Fruit fly (Drosophila melanogaster): ENCODE data around the gene crp.

crp gene

DNA sequence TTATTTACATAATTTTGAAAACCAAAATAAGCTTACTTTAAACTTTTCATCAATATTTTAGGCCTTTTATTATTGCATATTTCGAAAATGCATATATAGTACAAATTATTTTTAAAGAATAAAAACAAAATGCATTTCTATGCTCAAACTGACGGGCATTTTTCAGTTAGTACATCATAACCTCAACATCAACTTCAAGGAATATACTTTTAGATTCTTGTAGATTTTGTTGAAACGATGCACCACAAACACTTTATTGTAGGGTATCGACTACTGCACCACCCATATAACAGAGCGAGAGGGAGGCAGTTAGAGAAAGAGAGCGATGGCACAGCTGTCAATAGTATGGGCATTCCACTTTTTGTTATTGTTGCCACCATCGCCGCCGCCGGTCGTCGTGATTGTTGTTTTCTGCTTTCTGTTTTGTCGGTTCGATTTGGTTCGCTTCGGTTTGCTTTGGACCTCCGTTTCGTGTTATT is 7.7 kb downstream of the crp start (continued):
- TF ChIP-seq CG9817 (tag; optimal IDR thresholded peaks at IDR 0.05) (peak; percentile 79), Nf-YB (GFP tag; optimal IDR thresholded peaks at IDR 0.05) (peak; percentile 80), Bteb2 (GFP tag; optimal IDR thresholded peaks at IDR 0.05) (peak; percentile 82), seq (GFP tag; IDR thresholded peaks at IDR 0.05) (peak; percentile 83), CG16815 (GFP tag; optimal IDR thresholded peaks at IDR 0.05) (peak; percentile 77), Oaz (GFP tag; IDR thresholded peaks at IDR 0.05) (peak; percentile 84), cato (GFP tag; optimal IDR thresholded peaks at IDR 0.05; ENCODE audit: borderline replicate concordance) (peak; percentile 90), Gug (GFP tag; IDR thresholded peaks at IDR 0.05) (peak; percentile 61; the same call in 2 of the 4 replicates), Optix (GFP tag; IDR thresholded peaks at IDR 0.05) (peak; percentile 64; the same call in 1 of the 3 replicates), abd-A (tag; optimal IDR thresholded peaks at IDR 0.05) (peak; percentile 21), Antp (GFP tag; optimal IDR thresholded peaks at IDR 0.05) (peak; percentile 87), tna (GFP tag; IDR thresholded peaks at IDR 0.05; ENCODE audit: partially characterized antibody) (no peak), sens-2 (GFP tag; IDR thresholded peaks at IDR 0.05) (peak; percentile 52), CG43689 (GFP tag; IDR thresholded peaks at IDR 0.05) (0 out of 2 replicates have a peak, but pooled peaks have one; percentile 10), sqz (GFP tag; optimal IDR thresholded peaks at IDR 0.05) (peak; percentile 86), CG12659 (GFP tag; optimal IDR thresholded peaks at IDR 0.05) (peak; percentile 94), CG3407 (GFP tag; optimal IDR thresholded peaks at IDR 0.05) (peak; percentile 87), B-H2 (GFP tag; optimal IDR thresholded peaks at IDR 0.05) (no peak), ranshi (GFP tag; IDR thresholded peaks at IDR 0.05) (peak; percentile 69), CrebB (tag; optimal IDR thresholded peaks at IDR 0.05) (peak; percentile 75), Ada2b (GFP tag; IDR thresholded peaks at IDR 0.05) (peak; percentile 66), CG9609 (GFP tag; optimal IDR thresholded peaks at IDR 0.05) (peak; percentile 68), Max (GFP tag; optimal IDR thresholded peaks at IDR 0.05) (peak; percentile 87), aop (GFP tag; IDR thresholded peaks at IDR 0.05) (no peak), CG8924 (tag; optimal IDR thresholded peaks at IDR 0.05) (peak; percentile 96), CG13894 (tag; optimal IDR thresholded peaks at IDR 0.05) (no peak), disco-r (GFP tag; optimal IDR thresholded peaks at IDR 0.05) (peak; percentile 71), CG14050 (GFP tag; IDR thresholded peaks at IDR 0.05) (peak; percentile 82), Hr51 (GFP tag; optimal IDR thresholded peaks at IDR 0.05) (peak; percentile 68 to 97), gem (tag; optimal IDR thresholded peaks at IDR 0.05) (peak; percentile 97), CG17328 (GFP tag; IDR thresholded peaks at IDR 0.05) (peak; percentile 83), CG6813 (GFP tag; optimal IDR thresholded peaks at IDR 0.05) (peak; percentile 78), lbe (GFP tag; optimal IDR thresholded peaks at IDR 0.05) (peak; percentile 27), sim (GFP tag; IDR thresholded peaks at IDR 0.05) (peak; percentile 57; the same call in 1 of the 2 replicates), HLH4C (GFP tag; IDR thresholded peaks at IDR 0.05; ENCODE audit: partially characterized antibody) (no peak), grau (tag; optimal IDR thresholded peaks at IDR 0.05) (peak; percentile 93), Fer2 (tag; optimal IDR thresholded peaks at IDR 0.05) (peak; percentile 47), ap (GFP tag; IDR thresholded peaks at IDR 0.05) (peak; percentile 71), MBD-R2 (GFP tag; IDR thresholded peaks at IDR 0.05) (no peak), CG4282 (GFP tag; optimal IDR thresholded peaks at IDR 0.05) (peak; percentile 30), CG15479 (GFP tag; optimal IDR thresholded peaks at IDR 0.05) (no peak), sna (GFP tag; IDR thresholded peaks at IDR 0.05; ENCODE audit: partially characterized antibody) (no peak), otp (GFP tag; IDR thresholded peaks at IDR 0.05) (0 out of 3 replicates have a peak, but pooled peaks have one; percentile 49), ash1 (GFP tag; optimal IDR thresholded peaks at IDR 0.05) (no peak), CG12071 (GFP tag; optimal IDR thresholded peaks at IDR 0.05) (peak; percentile 87), amos (GFP tag; IDR thresholded peaks at IDR 0.05; ENCODE audit: partially characterized antibody) (peak; percentile 30; the same call in 1 of the 2 replicates), CG9797 (GFP tag; optimal IDR thresholded peaks at IDR 0.05) (peak; percentile 10), jumu (GFP tag; optimal IDR thresholded peaks at IDR 0.05) (peak; percentile 74), Dll (GFP tag; IDR thresholded peaks at IDR 0.05; ENCODE audit: partially characterized antibody) (no peak)

Measured in whole organism, embryonic.